Fruit fly (Drosophila melanogaster) whole organism, embryonic: Measurements from ENCODE around the gene lok.

ENCODE experiments used
- BEAF-32 ChIP-seq: fragments of 200-800 bp; sonication (Bioruptor generic); optimal IDR thresholded peaks from 3 replicates; lab custom pipeline; 2017; ENCODE audit warnings: missing biosample characterization, missing genetic modification characterization, mild to moderate bottlenecking, moderate library complexity, missing genetic modification reagents
- BtbVII ChIP-seq: fragments of 200-800 bp; sonication (Bioruptor generic); optimal IDR thresholded peaks from 3 replicates; lab custom pipeline; 2017; ENCODE audit warnings: missing biosample characterization, mild to moderate bottlenecking, missing genetic modification characterization
- CG12071 ChIP-seq: fragments of 200-800 bp; sonication (Bioruptor generic); optimal IDR thresholded peaks from 3 replicates; lab custom pipeline; 2018; ENCODE audit warnings: missing biosample characterization, mild to moderate bottlenecking, missing genetic modification characterization
- CG14860 ChIP-seq: fragments of 200-800 bp; sonication (Bioruptor generic); IDR thresholded peaks from 3 replicates; pipeline ENCODE4 v1.3.6; 2022; ENCODE audit warnings: missing biosample characterization, missing genetic modification characterization; ENCODE audit not compliant: partially characterized antibody
- CG1647 ChIP-seq: fragments of 200-800 bp; sonication (Bioruptor generic); optimal IDR thresholded peaks from 3 replicates; lab custom pipeline; 2016; ENCODE audit warnings: missing biosample characterization, missing genetic modification characterization
- CG17186 ChIP-seq: fragments of 200-800 bp; sonication (Bioruptor generic); optimal IDR thresholded peaks from 3 replicates; lab custom pipeline; 2017; ENCODE audit warnings: missing biosample characterization, missing genetic modification reagents, missing genetic modification characterization
- CG17359 ChIP-seq: fragments of 200-800 bp; sonication (Bioruptor generic); optimal IDR thresholded peaks from 3 replicates; lab custom pipeline; 2018; ENCODE audit warnings: missing biosample characterization, mild to moderate bottlenecking, missing genetic modification characterization, moderate library complexity
- CG1832 ChIP-seq: fragments of 200-800 bp; sonication (Bioruptor generic); optimal IDR thresholded peaks from 2 replicates; lab custom pipeline; 2017; ENCODE audit warnings: missing biosample characterization, mild to moderate bottlenecking, missing genetic modification characterization, inconsistent platforms
- CG4707 ChIP-seq: fragments of 200-800 bp; sonication (Bioruptor generic); optimal IDR thresholded peaks from 2 replicates; lab custom pipeline; 2018; ENCODE audit warnings: missing biosample characterization, mild to moderate bottlenecking, missing genetic modification characterization, moderate library complexity
- CG4820 ChIP-seq: fragments of 200-800 bp; sonication (Bioruptor generic); optimal IDR thresholded peaks from 3 replicates; lab custom pipeline; 2016; ENCODE audit warnings: missing biosample characterization, missing genetic modification characterization
- CG6683 ChIP-seq: fragments of 200-800 bp; sonication (Bioruptor generic); optimal IDR thresholded peaks from 2 replicates; lab custom pipeline; 2017; ENCODE audit warnings: missing biosample characterization, mild to moderate bottlenecking, missing genetic modification characterization, missing genetic modification reagents
- CG6791 ChIP-seq: fragments of 200-800 bp; sonication (Bioruptor generic); IDR thresholded peaks from 3 replicates; pipeline ENCODE4 v1.3.6; 2022; ENCODE audit warnings: missing biosample characterization, missing genetic modification characterization; ENCODE audit not compliant: partially characterized antibody
- CG7372 ChIP-seq: fragments of 200-800 bp; sonication (Bioruptor generic); IDR thresholded peaks from 2 replicates; pipeline ENCODE4 v1.3.6; 2022; ENCODE audit warnings: missing biosample characterization, missing genetic modification characterization
- CG7786 ChIP-seq: fragments of 200-800 bp; sonication (Bioruptor generic); optimal IDR thresholded peaks from 2 replicates; lab custom pipeline; 2016; ENCODE audit warnings: missing biosample characterization, missing genetic modification characterization
- CG7963 ChIP-seq: fragments of 200-800 bp; sonication (Bioruptor generic); IDR thresholded peaks from 3 replicates; pipeline ENCODE4 v1.3.6; 2022; ENCODE audit warnings: missing biosample characterization, missing genetic modification characterization; ENCODE audit not compliant: partially characterized antibody
- CG8290 ChIP-seq, 3 experiments: fragments of 200-800 bp; sonication (Bioruptor generic); optimal IDR thresholded peaks; 2 replicates each; lab custom pipeline; 2016 to 2019; ENCODE audit warnings: missing biosample characterization in 3 of 3, missing genetic modification characterization in 3 of 3, mild to moderate bottlenecking in 2 of 3, moderate library complexity in 1 of 3
- CG9215 ChIP-seq: fragments of 200-800 bp; sonication (Bioruptor generic); IDR thresholded peaks from 2 replicates; pipeline ENCODE4 v1.3.6; 2022; ENCODE audit warnings: missing biosample characterization, missing genetic modification characterization
- Dref ChIP-seq: fragments of 200-800 bp; sonication (Bioruptor generic); IDR thresholded peaks from 2 replicates; pipeline ENCODE4 v1.3.6; 2022; ENCODE audit warnings: missing biosample characterization, missing genetic modification characterization
- Elba2 ChIP-seq: fragments of 200-800 bp; sonication (Bioruptor generic); optimal IDR thresholded peaks from 3 replicates; lab custom pipeline; 2016; ENCODE audit warnings: missing biosample characterization, missing genetic modification characterization
- Ets65A ChIP-seq: fragments of 200-800 bp; sonication (Bioruptor generic); peaks from one replicate; lab custom pipeline; 2016; ENCODE audit warnings: missing biosample characterization, missing genetic modification characterization
- Fer2 ChIP-seq: fragments of 200-800 bp; sonication (Bioruptor generic); optimal IDR thresholded peaks from 2 replicates; lab custom pipeline; 2018; ENCODE audit warnings: missing biosample characterization, mild to moderate bottlenecking, missing genetic modification characterization, moderate library complexity
- HmgD ChIP-seq: fragments of 200-800 bp; sonication (Bioruptor generic); optimal IDR thresholded peaks from 3 replicates; lab custom pipeline; 2016; ENCODE audit warnings: missing biosample characterization, missing genetic modification characterization
- MTF-1 ChIP-seq: fragments of 200-800 bp; sonication (Bioruptor generic); optimal IDR thresholded peaks from 2 replicates; lab custom pipeline; 2018; ENCODE audit warnings: missing biosample characterization, mild to moderate bottlenecking, missing genetic modification characterization, borderline replicate concordance
- Mrtf ChIP-seq: fragments of 200-800 bp; sonication (Bioruptor generic); IDR thresholded peaks from 3 replicates; pipeline ENCODE4 v1.3.6; 2022; ENCODE audit warnings: missing biosample characterization, missing genetic modification characterization
- Ravus ChIP-seq: fragments of 200-800 bp; sonication (Bioruptor generic); IDR thresholded peaks from 2 replicates; pipeline ENCODE4 v1.3.6; 2022; ENCODE audit warnings: missing biosample characterization, missing genetic modification characterization
- Rfx ChIP-seq: fragments of 200-800 bp; sonication (Bioruptor generic); IDR thresholded peaks from 2 replicates; pipeline ENCODE4 v1.3.6; 2022; ENCODE audit warnings: missing biosample characterization, missing genetic modification characterization
- Six4 ChIP-seq: fragments of 200-800 bp; sonication (Bioruptor generic); optimal IDR thresholded peaks from 2 replicates; lab custom pipeline; 2016; ENCODE audit warnings: missing biosample characterization, missing genetic modification characterization
- Taf1 ChIP-seq: fragments of 200-800 bp; sonication (Bioruptor generic); IDR thresholded peaks from 2 replicates; pipeline ENCODE4 v1.3.6; 2022; ENCODE audit warnings: missing biosample characterization, missing genetic modification characterization
- Vsx1 ChIP-seq: fragments of 200-800 bp; sonication (Bioruptor generic); optimal IDR thresholded peaks from 2 replicates; lab custom pipeline; 2017; ENCODE audit warnings: missing biosample characterization, mild to moderate bottlenecking, missing genetic modification characterization, missing genetic modification reagents
- bowl ChIP-seq: fragments of 200-800 bp; sonication (Bioruptor generic); IDR thresholded peaks from 2 replicates; pipeline ENCODE4 v1.3.6; 2022; ENCODE audit warnings: missing biosample characterization, missing genetic modification characterization
- btn ChIP-seq: fragments of 200-800 bp; sonication (Bioruptor generic); optimal IDR thresholded peaks from 2 replicates; lab custom pipeline; 2016; ENCODE audit warnings: missing biosample characterization, missing genetic modification characterization
- cg ChIP-seq: fragments of 200-800 bp; sonication (Bioruptor generic); optimal IDR thresholded peaks from 3 replicates; lab custom pipeline; 2019; ENCODE audit warnings: missing biosample characterization, mild to moderate bottlenecking, missing genetic modification characterization, moderate library complexity
- hbn ChIP-seq: fragments of 200-800 bp; sonication (Bioruptor generic); IDR thresholded peaks from 2 replicates; pipeline ENCODE4 v1.3.6; 2022; ENCODE audit warnings: missing biosample characterization, missing genetic modification characterization; ENCODE audit not compliant: partially characterized antibody
- ken ChIP-seq: fragments of 200-800 bp; sonication (Bioruptor generic); IDR thresholded peaks from 3 replicates; pipeline ENCODE4 v1.3.6; 2022; ENCODE audit warnings: missing biosample characterization, missing genetic modification characterization
- lab ChIP-seq: fragments of 200-800 bp; sonication (Bioruptor generic); optimal IDR thresholded peaks from 3 replicates; lab custom pipeline; 2017; ENCODE audit warnings: missing biosample characterization, missing genetic modification characterization, mild to moderate bottlenecking, moderate library complexity, missing genetic modification reagents
- lmd ChIP-seq: fragments of 200-800 bp; sonication (Bioruptor generic); IDR thresholded peaks from 2 replicates; pipeline ENCODE4 v1.3.6; 2022; ENCODE audit warnings: missing biosample characterization, missing genetic modification characterization
- mirr ChIP-seq: fragments of 200-800 bp; sonication (Bioruptor generic); optimal IDR thresholded peaks from 3 replicates; lab custom pipeline; 2018; ENCODE audit warnings: missing biosample characterization, mild to moderate bottlenecking, missing genetic modification characterization
- nerfin-2 ChIP-seq: fragments of 200-800 bp; sonication (Bioruptor generic); IDR thresholded peaks from 2 replicates; pipeline ENCODE4 v1.3.6; 2022; ENCODE audit warnings: missing biosample characterization, missing genetic modification characterization; ENCODE audit not compliant: partially characterized antibody
- onecut ChIP-seq: fragments of 200-800 bp; sonication (Bioruptor generic); IDR thresholded peaks from 2 replicates; pipeline ENCODE4 v1.3.6; 2022; ENCODE audit warnings: missing biosample characterization, missing genetic modification characterization
- p53 ChIP-seq: fragments of 200-800 bp; sonication (Bioruptor generic); optimal IDR thresholded peaks from 2 replicates; lab custom pipeline; 2016; ENCODE audit warnings: missing biosample characterization, missing genetic modification characterization
- pb ChIP-seq: fragments of 200-800 bp; sonication (Bioruptor generic); optimal IDR thresholded peaks from 3 replicates; lab custom pipeline; 2016; ENCODE audit warnings: missing biosample characterization, missing genetic modification characterization
- phol ChIP-seq: fragments of 200-800 bp; sonication (Bioruptor generic); optimal IDR thresholded peaks from 3 replicates; lab custom pipeline; 2018; ENCODE audit warnings: missing biosample characterization, mild to moderate bottlenecking, missing genetic modification characterization, moderate library complexity
- rib ChIP-seq: fragments of 200-800 bp; sonication (Bioruptor generic); IDR thresholded peaks from 2 replicates; pipeline ENCODE4 v1.3.6; 2022; ENCODE audit warnings: missing biosample characterization, missing genetic modification characterization
- sens-2 ChIP-seq: fragments of 200-800 bp; sonication (Bioruptor generic); IDR thresholded peaks from 2 replicates; pipeline ENCODE4 v1.3.6; 2022; ENCODE audit warnings: missing biosample characterization, missing genetic modification characterization
- sim ChIP-seq: fragments of 200-800 bp; sonication (Bioruptor generic); IDR thresholded peaks from 2 replicates; pipeline ENCODE4 v1.3.6; 2022; ENCODE audit warnings: missing biosample characterization, missing genetic modification characterization
- so ChIP-seq: fragments of 200-800 bp; sonication (Bioruptor generic); IDR thresholded peaks from 3 replicates; pipeline ENCODE4 v1.3.6; 2022; ENCODE audit warnings: missing biosample characterization, missing genetic modification characterization
- tio ChIP-seq: fragments of 200-800 bp; sonication (Bioruptor generic); optimal IDR thresholded peaks from 2 replicates; lab custom pipeline; 2017; ENCODE audit warnings: missing biosample characterization, missing genetic modification characterization, inconsistent platforms
- trem ChIP-seq: fragments of 200-800 bp; optimal IDR thresholded peaks from 3 replicates; lab custom pipeline; 2019; ENCODE audit warnings: missing biosample characterization, mild to moderate bottlenecking, missing genetic modification characterization, moderate library complexity

Gene lok

dm6 chr2L:20084785-20085555 is 23.7 kb downstream of the lok start, which contains the start of gene fok (continued):
- TF ChIP-seq Mrtf (peak; percentile 93), lmd (peak; percentile 97), p53 (GFP tag; lab: Kevin White, UChicago) (peak; percentile 79), CG1832 (GFP tag; lab: Kevin White, UChicago) (no peak), cg (GFP tag; lab: Kevin White, UChicago) (peak; percentile 88), bowl (GFP tag; lab: Robert Waterston, UW) (peak; percentile 88), btn (GFP tag; lab: Kevin White, UChicago) (peak; percentile 87), CG12071 (peak; percentile 96), CG14860 (0 out of 3 replicates have a peak, but pooled peaks have one; percentile 32), HmgD (GFP tag; lab: Kevin White, UChicago) (peak; percentile 70), CG17359 (tag; lab: Kevin White, UChicago) (peak; percentile 96), Ets65A (GFP tag; lab: Kevin White, UChicago) (peak; percentile 98), CG7786 (GFP tag; lab: Kevin White, UChicago) (peak; percentile 96), CG8290 (GFP tag; optimal IDR thresholded peaks at IDR 0.05; lab: Kevin White, UChicago) (peak; percentile 97), CG8290 (tag; optimal IDR thresholded peaks at IDR 0.05; lab: Kevin White, UChicago) (peak; percentile 89 to 90), Rfx (GFP tag; lab: Robert Waterston, UW) (peak; percentile 97), so (GFP tag; lab: Robert Waterston, UW) (peak; percentile 96), Elba2 (GFP tag; lab: Kevin White, UChicago) (no peak), sens-2 (GFP tag; lab: Robert Waterston, UW) (peak; percentile 77), Taf1 (GFP tag; lab: Robert Waterston, UW) (peak; percentile 90), tio (peak; percentile 96), phol (tag; lab: Kevin White, UChicago) (peak; percentile 93), mirr (GFP tag; lab: Kevin White, UChicago) (peak; percentile 99), rib (GFP tag; lab: Robert Waterston, UW) (peak; percentile 98), CG6683 (GFP tag; lab: Kevin White, UChicago) (peak; percentile 96), CG4820 (GFP tag; lab: Kevin White, UChicago) (peak; percentile 93), nerfin-2 (GFP tag; lab: Robert Waterston, UW) (no peak; the same call in 1 of the 2 replicates), hbn (GFP tag; lab: Robert Waterston, UW) (no peak), sim (peak; percentile 86), pb (GFP tag; lab: Kevin White, UChicago) (peak; percentile 91), Vsx1 (GFP tag; lab: Kevin White, UChicago) (peak; percentile 92), Ravus (GFP tag; lab: Robert Waterston, UW) (peak; percentile 78), trem (tag; lab: Kevin White, UChicago) (peak; percentile 93), CG6791 (GFP tag; lab: Robert Waterston, UW) (0 out of 3 replicates have a peak, but pooled peaks have one; percentile 40), CG7963 (no peak), ken (GFP tag; lab: Robert Waterston, UW) (peak; percentile 88), CG1647 (GFP tag; lab: Kevin White, UChicago) (peak; percentile 89), CG17186 (GFP tag; lab: Kevin White, UChicago) (peak; percentile 66), BEAF-32 (peak; percentile 22), lab (GFP tag; lab: Kevin White, UChicago) (peak; percentile 99), CG7372 (GFP tag; lab: Robert Waterston, UW) (peak; percentile 92), MTF-1 (GFP tag; lab: Kevin White, UChicago) (peak; percentile 86), Dref (GFP tag; lab: Robert Waterston, UW) (0 out of 2 replicates have a peak, but pooled peaks have one; percentile 33), onecut (GFP tag; lab: Robert Waterston, UW) (peak; percentile 93), Fer2 (tag; lab: Kevin White, UChicago) (peak; percentile 95), CG4707 (GFP tag; lab: Kevin White, UChicago) (peak; percentile 87), CG9215 (peak; percentile 95), BtbVII (GFP tag; lab: Kevin White, UChicago) (peak; percentile 98), Six4 (peak; percentile 92)
